Fruit fly (Drosophila melanogaster): ENCODE measurements around the gene wge.

- peak; percentile 2 for TF ChIP-seq CG34406 (GFP tag; optimal IDR thresholded peaks at IDR 0.05)
- TF ChIP-seq Gug (GFP tag; IDR thresholded peaks at IDR 0.05) = peak; percentile 47; the same call in 1 of the 2 replicates
- no peak for TF ChIP-seq esn (GFP tag; optimal IDR thresholded peaks at IDR 0.05)
- peak; percentile 15 for TF ChIP-seq Ets21C (GFP tag; optimal IDR thresholded peaks at IDR 0.05)
- peak; percentile 42 for TF ChIP-seq CG11762 (GFP tag; optimal IDR thresholded peaks at IDR 0.05; ENCODE audit: insufficient read depth)
- TF ChIP-seq cyc (GFP tag; optimal IDR thresholded peaks at IDR 0.05) = peak; percentile 20
Observed at dm6 chr3R:22751111-22751510, 30.2 kb upstream of the wge start.

Data from whole organism, prepupa.